Fruit fly (Drosophila melanogaster): Measurements from ENCODE around the gene Cpr72Ec.

Cpr72Ec gene

dm6 chr3L:16412394-16412950 lies 45.3 kb upstream of the Cpr72Ec start, which contains the start of gene Serinc (continued):
- TF ChIP-seq Hmr (GFP tag; optimal IDR thresholded peaks at IDR 0.05) (peak; percentile 69), Sry-δ (GFP tag; optimal IDR thresholded peaks at IDR 0.05) (peak; percentile 97), pum (GFP tag; optimal IDR thresholded peaks at IDR 0.05) (peak; percentile 17), CG33213 (GFP tag; optimal IDR thresholded peaks at IDR 0.05) (peak; percentile 67), Xrp1 (GFP tag; IDR thresholded peaks at IDR 0.05) (no peak; the same call in 1 of the 2 replicates), CG15696 (tag; optimal IDR thresholded peaks at IDR 0.05) (peak; percentile 73), chm (GFP tag; IDR thresholded peaks at IDR 0.05) (no peak), tna (GFP tag; IDR thresholded peaks at IDR 0.05; ENCODE audit: partially characterized antibody) (peak; percentile 95), dan (GFP tag; IDR thresholded peaks at IDR 0.05) (no peak), Bteb2 (GFP tag; optimal IDR thresholded peaks at IDR 0.05) (peak; percentile 40), CG1233 (GFP tag; optimal IDR thresholded peaks at IDR 0.05) (peak; percentile 28), usp (GFP tag; optimal IDR thresholded peaks at IDR 0.05) (no peak), CG31365 (tag; optimal IDR thresholded peaks at IDR 0.05) (peak; percentile 75), HmgZ (tag; optimal IDR thresholded peaks at IDR 0.05) (peak; percentile 82), wek (GFP tag; optimal IDR thresholded peaks at IDR 0.05) (peak; percentile 6), tap (tag; optimal IDR thresholded peaks at IDR 0.05) (no peak), CG1792 (GFP tag; optimal IDR thresholded peaks at IDR 0.05) (peak; percentile 43), CG4424 (GFP tag; optimal IDR thresholded peaks at IDR 0.05) (peak; percentile 69), dysf (GFP tag; IDR thresholded peaks at IDR 0.05) (peak; percentile 58), tio (GFP tag; optimal IDR thresholded peaks at IDR 0.05) (no peak), Deaf1 (tag; optimal IDR thresholded peaks at IDR 0.05) (no peak), CG7271 (tag; optimal IDR thresholded peaks at IDR 0.05) (no peak), fd96Cb (tag; optimal IDR thresholded peaks at IDR 0.05) (peak; percentile 34), unpg (GFP tag; optimal IDR thresholded peaks at IDR 0.05) (no peak), CG18764 (GFP tag; optimal IDR thresholded peaks at IDR 0.05) (peak; percentile 45), CG10321 (GFP tag; IDR thresholded peaks at IDR 0.05) (no peak), wdn (GFP tag; IDR thresholded peaks at IDR 0.05) (no peak), Atf3 (GFP tag; optimal IDR thresholded peaks at IDR 0.05) (peak; percentile 52), CG34224 (GFP tag; IDR thresholded peaks at IDR 0.05; ENCODE audit: partially characterized antibody) (peak; percentile 95), CG17612 (GFP tag; IDR thresholded peaks at IDR 0.05) (no peak), CG34376 (GFP tag; optimal IDR thresholded peaks at IDR 0.05) (peak; percentile 25), Aef1 (GFP tag; IDR thresholded peaks at IDR 0.05) (peak; percentile 34; the same call in 2 of the 3 replicates), CG11093 (GFP tag; IDR thresholded peaks at IDR 0.05) (no peak), lmd (GFP tag; IDR thresholded peaks at IDR 0.05) (no peak; the same call in 1 of the 2 replicates), fu2 (GFP tag; optimal IDR thresholded peaks at IDR 0.05) (peak; percentile 62), otp (GFP tag; IDR thresholded peaks at IDR 0.05) (no peak), br (optimal IDR thresholded peaks at IDR 0.05) (no peak), CG6683 (GFP tag; optimal IDR thresholded peaks at IDR 0.05) (peak; percentile 32), Gug (GFP tag; IDR thresholded peaks at IDR 0.05) (peak; percentile 20; the same call in 1 of the 4 replicates), CG10366 (GFP tag; IDR thresholded peaks at IDR 0.05) (no peak), crol (GFP tag; IDR thresholded peaks at IDR 0.05) (no peak), CG8359 (GFP tag; optimal IDR thresholded peaks at IDR 0.05; ENCODE audit: borderline replicate concordance) (no peak), CG11247 (GFP tag; IDR thresholded peaks at IDR 0.05) (0 out of 2 replicates have a peak, but pooled peaks have one; percentile 5), eyg (GFP tag; optimal IDR thresholded peaks at IDR 0.05) (no peak), Mad (GFP tag; optimal IDR thresholded peaks at IDR 0.05) (peak; percentile 62), slp2 (GFP tag; optimal IDR thresholded peaks at IDR 0.05) (peak; percentile 8), CG13123 (GFP tag; optimal IDR thresholded peaks at IDR 0.05) (no peak), fru (optimal IDR thresholded peaks at IDR 0.05) (no peak), CG3995 (GFP tag; optimal IDR thresholded peaks at IDR 0.05) (peak; percentile 92), D (optimal IDR thresholded peaks at IDR 0.05) (no peak), D (GFP tag; optimal IDR thresholded peaks at IDR 0.05) (peak; percentile 33), ap (GFP tag; IDR thresholded peaks at IDR 0.05) (no peak), jumu (GFP tag; optimal IDR thresholded peaks at IDR 0.05) (peak; percentile 51)
